Fruit fly (Drosophila melanogaster) whole organism, embryonic: Measurements from ENCODE around the gene cindr.
A peak's percentile ranks its signal among the peaks of the same experiment; 100 is the strongest.

Experiments used
- B-H1 ChIP-seq: fragments of 200-800 bp; sonication (Bioruptor generic); IDR thresholded peaks from 3 replicates; pipeline ENCODE4 v1.3.6; 2022; ENCODE audit warnings: missing biosample characterization, missing genetic modification characterization
- CG10654 ChIP-seq: fragments of 200-800 bp; sonication (Bioruptor generic); optimal IDR thresholded peaks from 2 replicates; lab custom pipeline; 2016; ENCODE audit warnings: missing biosample characterization, missing genetic modification characterization
- CG12236 ChIP-seq: fragments of 200-800 bp; sonication (Bioruptor generic); optimal IDR thresholded peaks from 2 replicates; lab custom pipeline; 2016; ENCODE audit warnings: missing biosample characterization, missing genetic modification characterization
- CG13123 ChIP-seq: fragments of 200-800 bp; sonication (Bioruptor generic); optimal IDR thresholded peaks from 2 replicates; lab custom pipeline; 2016; ENCODE audit warnings: missing biosample characterization, missing genetic modification characterization
- CG13296 ChIP-seq: fragments of 200-800 bp; sonication (Bioruptor generic); optimal IDR thresholded peaks from 3 replicates; lab custom pipeline; 2018; ENCODE audit warnings: missing biosample characterization, mild to moderate bottlenecking, missing genetic modification characterization
- CG14050 ChIP-seq: fragments of 200-800 bp; sonication (Bioruptor generic); IDR thresholded peaks from 3 replicates; pipeline ENCODE4 v1.3.6; 2022; ENCODE audit warnings: missing biosample characterization, missing genetic modification characterization
- CG14667 ChIP-seq: fragments of 200-800 bp; sonication (Bioruptor generic); IDR thresholded peaks from 2 replicates; pipeline ENCODE4 v1.3.6; 2022; ENCODE audit warnings: missing biosample characterization, missing genetic modification characterization
- CG14860 ChIP-seq: fragments of 200-800 bp; sonication (Bioruptor generic); IDR thresholded peaks from 3 replicates; pipeline ENCODE4 v1.3.6; 2022; ENCODE audit warnings: missing biosample characterization, missing genetic modification characterization; ENCODE audit not compliant: partially characterized antibody
- CG15514 ChIP-seq: fragments of 200-800 bp; sonication (Bioruptor generic); optimal IDR thresholded peaks from 3 replicates; lab custom pipeline; 2017; ENCODE audit warnings: missing biosample characterization, missing genetic modification characterization, mild to moderate bottlenecking, moderate library complexity, missing genetic modification reagents
- CG17385 ChIP-seq: fragments of 200-800 bp; sonication (Bioruptor generic); optimal IDR thresholded peaks from 3 replicates; lab custom pipeline; 2018; ENCODE audit warnings: missing biosample characterization, mild to moderate bottlenecking, missing genetic modification characterization
- CG17612 ChIP-seq: fragments of 200-800 bp; sonication (Bioruptor generic); IDR thresholded peaks from 2 replicates; pipeline ENCODE4 v1.3.6; 2022; ENCODE audit warnings: missing biosample characterization, missing genetic modification characterization
- CG18476 ChIP-seq: fragments of 200-800 bp; sonication (Bioruptor generic); optimal IDR thresholded peaks from 2 replicates; lab custom pipeline; 2016; ENCODE audit warnings: missing biosample characterization, mild to moderate bottlenecking, missing genetic modification characterization
- CG3065 ChIP-seq: fragments of 200-800 bp; sonication (Bioruptor generic); optimal IDR thresholded peaks from 2 replicates; lab custom pipeline; 2016; ENCODE audit warnings: missing biosample characterization, missing genetic modification characterization
- CG32772 ChIP-seq: fragments of 200-800 bp; sonication (Bioruptor generic); IDR thresholded peaks from 2 replicates; pipeline ENCODE4 v1.3.6; 2022; ENCODE audit warnings: missing biosample characterization, missing genetic modification characterization
- CG34422 ChIP-seq: fragments of 200-800 bp; sonication (Bioruptor generic); IDR thresholded peaks from 3 replicates; pipeline ENCODE4 v1.3.6; 2022; ENCODE audit warnings: missing biosample characterization, missing genetic modification characterization
- CG4282 ChIP-seq: fragments of 200-800 bp; sonication (Bioruptor generic); optimal IDR thresholded peaks from 2 replicates; lab custom pipeline; 2016; ENCODE audit warnings: missing biosample characterization, missing genetic modification characterization
- CG4328 ChIP-seq: fragments of 200-800 bp; sonication (Bioruptor generic); optimal IDR thresholded peaks from 3 replicates; lab custom pipeline; 2017; ENCODE audit warnings: missing biosample characterization, missing genetic modification reagents, missing genetic modification characterization
- CG43689 ChIP-seq: fragments of 200-800 bp; sonication (Bioruptor generic); IDR thresholded peaks from 2 replicates; pipeline ENCODE4 v1.3.6; 2022; ENCODE audit warnings: missing biosample characterization, missing genetic modification characterization
- CG6689 ChIP-seq: fragments of 200-800 bp; sonication (Bioruptor generic); IDR thresholded peaks from 2 replicates; pipeline ENCODE4 v1.3.6; 2022; ENCODE audit warnings: missing biosample characterization, missing genetic modification characterization
- CG6854 ChIP-seq: fragments of 200-800 bp; sonication (Bioruptor generic); optimal IDR thresholded peaks from 3 replicates; lab custom pipeline; 2017; ENCODE audit warnings: missing biosample characterization, mild to moderate bottlenecking, missing genetic modification characterization
- CG7357 ChIP-seq: fragments of 200-800 bp; sonication (Bioruptor generic); IDR thresholded peaks from 3 replicates; pipeline ENCODE4 v1.3.6; 2022; ENCODE audit warnings: missing biosample characterization, missing genetic modification characterization
- CG7745 ChIP-seq: fragments of 200-800 bp; sonication (Bioruptor generic); optimal IDR thresholded peaks from 2 replicates; lab custom pipeline; 2018; ENCODE audit warnings: missing biosample characterization, mild to moderate bottlenecking, missing genetic modification characterization, moderate library complexity
- CG9609 ChIP-seq: fragments of 200-800 bp; sonication (Bioruptor generic); optimal IDR thresholded peaks from 3 replicates; lab custom pipeline; 2016; ENCODE audit warnings: missing biosample characterization, missing genetic modification characterization
- Dad ChIP-seq: fragments of 200-800 bp; sonication (Bioruptor generic); optimal IDR thresholded peaks from 3 replicates; lab custom pipeline; 2016; ENCODE audit warnings: missing biosample characterization, missing genetic modification characterization
- Dbx ChIP-seq: fragments of 200-800 bp; sonication (Bioruptor generic); IDR thresholded peaks from 3 replicates; pipeline ENCODE4 v1.3.6; 2022; ENCODE audit warnings: missing biosample characterization, missing genetic modification characterization
- Eip74EF ChIP-seq, 2 experiments: fragments of 200-800 bp in 1 of 2; fragments of >200 bp in 1 of 2; sonication (Bioruptor generic) in 1 of 2; optimal IDR thresholded peaks; 2 replicates each; lab custom pipeline; 2017 to 2019; ENCODE audit warnings: missing biosample characterization in 2 of 2, missing genetic modification characterization in 2 of 2, mild to moderate bottlenecking in 1 of 2, moderate library complexity in 1 of 2
- Hr51 ChIP-seq, 2 experiments: fragments of 200-800 bp; sonication (Bioruptor generic); optimal IDR thresholded peaks; 2 replicates in 1 of 2; 3 replicates in 1 of 2; lab custom pipeline; 2016 to 2018; ENCODE audit warnings: missing biosample characterization in 2 of 2, missing genetic modification characterization in 2 of 2, mild to moderate bottlenecking in 1 of 2, moderate library complexity in 1 of 2
- Neu2 ChIP-seq: fragments of 200-800 bp; sonication (Bioruptor generic); optimal IDR thresholded peaks from 3 replicates; lab custom pipeline; 2016; ENCODE audit warnings: missing biosample characterization, missing genetic modification characterization, borderline replicate concordance
- Spps ChIP-seq: fragments of 200-800 bp; sonication (Bioruptor generic); optimal IDR thresholded peaks from 2 replicates; lab custom pipeline; 2018; ENCODE audit warnings: missing biosample characterization, mild to moderate bottlenecking, missing genetic modification characterization
- al ChIP-seq: fragments of 200-800 bp; sonication (Bioruptor generic); IDR thresholded peaks from 2 replicates; pipeline ENCODE4 v1.3.6; 2022; ENCODE audit warnings: missing biosample characterization, missing genetic modification characterization
- aop ChIP-seq: fragments of 200-800 bp; sonication (Bioruptor generic); IDR thresholded peaks from 2 replicates; pipeline ENCODE4 v1.3.6; 2022; ENCODE audit warnings: missing biosample characterization, missing genetic modification characterization
- bbx ChIP-seq: fragments of 200-800 bp; sonication (Bioruptor generic); IDR thresholded peaks from 2 replicates; pipeline ENCODE4 v1.3.6; 2022; ENCODE audit warnings: missing biosample characterization, missing genetic modification characterization; ENCODE audit not compliant: partially characterized antibody
- bigmax ChIP-seq: fragments of 200-800 bp; sonication (Bioruptor generic); optimal IDR thresholded peaks from 2 replicates; lab custom pipeline; 2018; ENCODE audit warnings: missing biosample characterization, mild to moderate bottlenecking, missing genetic modification characterization
- cas ChIP-seq: fragments of 200-800 bp; sonication (Bioruptor generic); IDR thresholded peaks from 2 replicates; pipeline ENCODE4 v1.3.6; 2022; ENCODE audit warnings: missing biosample characterization, missing genetic modification characterization
- dimm ChIP-seq: fragments of 200-800 bp; sonication (Bioruptor generic); IDR thresholded peaks from 2 replicates; pipeline ENCODE4 v1.3.6; 2022; ENCODE audit warnings: missing biosample characterization, missing genetic modification characterization
- exex ChIP-seq: fragments of 200-800 bp; sonication (Bioruptor generic); optimal IDR thresholded peaks from 4 replicates; lab custom pipeline; 2018; ENCODE audit warnings: missing biosample characterization, mild to moderate bottlenecking, missing genetic modification characterization, moderate library complexity
- gce ChIP-seq: fragments of 200-800 bp; sonication (Bioruptor generic); IDR thresholded peaks from 3 replicates; pipeline ENCODE4 v1.3.6; 2022; ENCODE audit warnings: missing biosample characterization, missing genetic modification characterization
- grau ChIP-seq: fragments of 200-800 bp; optimal IDR thresholded peaks from 3 replicates; lab custom pipeline; 2019; ENCODE audit warnings: missing biosample characterization, mild to moderate bottlenecking, missing genetic modification characterization, moderate library complexity
- gsb-n ChIP-seq: fragments of 200-800 bp; sonication (Bioruptor generic); optimal IDR thresholded peaks from 3 replicates; lab custom pipeline; 2018; ENCODE audit warnings: missing biosample characterization, mild to moderate bottlenecking, missing genetic modification characterization
- ind ChIP-seq: fragments of 200-800 bp; sonication (Bioruptor generic); optimal IDR thresholded peaks from 3 replicates; lab custom pipeline; 2016; ENCODE audit warnings: missing biosample characterization, missing genetic modification characterization
- luna ChIP-seq: fragments of 200-800 bp; sonication (Bioruptor generic); optimal IDR thresholded peaks from 2 replicates; lab custom pipeline; 2016; ENCODE audit warnings: missing biosample characterization, missing genetic modification characterization
- otp ChIP-seq: fragments of 200-800 bp; sonication (Bioruptor generic); IDR thresholded peaks from 3 replicates; pipeline ENCODE4, ENCODE4 v1.3.6; 2022; ENCODE audit warnings: missing biosample characterization, missing genetic modification characterization
- pzg ChIP-seq: fragments of 200-800 bp; sonication (Bioruptor generic); optimal IDR thresholded peaks from 3 replicates; lab custom pipeline; 2018; ENCODE audit warnings: missing biosample characterization, mild to moderate bottlenecking, missing genetic modification characterization, moderate library complexity
- sc ChIP-seq, 3 experiments: fragments of >200 bp in 2 of 3; fragments of 200-800 bp in 1 of 3; sonication (Bioruptor generic) in 1 of 3; optimal IDR thresholded peaks; 2 replicates in 2 of 3; 3 replicates in 1 of 3; lab custom pipeline; 2017; ENCODE audit warnings: mild to moderate bottlenecking in 1 of 3, missing biosample characterization in 1 of 3, missing genetic modification characterization in 1 of 3, missing genetic modification reagents in 1 of 3
- sd ChIP-seq: fragments of 200-800 bp; sonication (Bioruptor generic); optimal IDR thresholded peaks from 3 replicates; lab custom pipeline; 2018; ENCODE audit warnings: missing biosample characterization, mild to moderate bottlenecking, missing genetic modification characterization, moderate library complexity
- sim ChIP-seq: fragments of 200-800 bp; sonication (Bioruptor generic); IDR thresholded peaks from 2 replicates; pipeline ENCODE4 v1.3.6; 2022; ENCODE audit warnings: missing biosample characterization, missing genetic modification characterization
- sima ChIP-seq: fragments of 200-800 bp; sonication (Bioruptor generic); optimal IDR thresholded peaks from 2 replicates; lab custom pipeline; 2016; ENCODE audit warnings: missing biosample characterization, missing genetic modification characterization
- sr ChIP-seq: fragments of 200-800 bp; sonication (Bioruptor generic); IDR thresholded peaks from 3 replicates; pipeline ENCODE4 v1.3.6; 2022; ENCODE audit warnings: missing biosample characterization, missing genetic modification characterization
- wek ChIP-seq: fragments of 200-800 bp; sonication (Bioruptor generic); optimal IDR thresholded peaks from 3 replicates; lab custom pipeline; 2018; ENCODE audit warnings: missing biosample characterization, mild to moderate bottlenecking, missing genetic modification characterization, moderate library complexity
- zen2 ChIP-seq: fragments of 200-800 bp; sonication (Bioruptor generic); IDR thresholded peaks from 3 replicates; pipeline ENCODE4 v1.3.6; 2022; ENCODE audit warnings: missing biosample characterization, missing genetic modification characterization; ENCODE audit not compliant: partially characterized antibody
- zfh2 ChIP-seq: fragments of 200-800 bp; sonication (Bioruptor generic); optimal IDR thresholded peaks from 2 replicates; lab custom pipeline; 2016; ENCODE audit warnings: missing biosample characterization, missing genetic modification characterization

Gene cindr

DNA sequence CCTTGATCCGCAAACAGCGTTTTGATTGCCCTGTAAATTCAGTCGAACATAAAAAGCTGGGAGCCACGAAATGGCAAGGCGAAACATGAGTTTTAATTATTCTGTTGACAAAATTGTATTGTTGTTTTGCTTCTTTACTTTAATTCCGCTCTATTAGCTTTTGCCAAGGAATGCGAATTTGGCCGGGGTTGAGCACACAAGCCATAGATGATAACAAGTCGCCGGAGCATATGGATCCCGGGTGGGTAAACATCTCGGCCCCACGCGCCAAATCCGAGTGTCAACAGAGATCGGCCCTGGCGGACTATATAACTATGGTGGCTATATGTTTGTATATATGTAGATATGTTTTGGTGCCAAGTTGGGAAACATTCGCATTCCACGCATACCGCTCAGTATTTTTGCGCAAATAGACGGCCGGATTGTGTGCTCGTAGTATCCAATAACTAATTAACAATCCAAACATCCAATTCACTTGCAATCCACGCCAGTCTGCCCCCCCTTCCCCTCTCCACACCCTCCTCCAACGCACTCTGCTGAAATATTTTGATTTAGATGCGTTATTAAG lies 6.2 kb upstream of the cindr start (continued):
- peak; percentile 15 for TF ChIP-seq exex (tag; lab: Kevin White, UChicago)
- TF ChIP-seq Dbx (GFP tag; lab: Robert Waterston, UW) = peak; percentile 33; the same call in 1 of the 3 replicates
- TF ChIP-seq CG18476 (GFP tag; lab: Kevin White, UChicago) = no peak
- TF ChIP-seq zfh2 (GFP tag; lab: Kevin White, UChicago) = no peak
- no peak for TF ChIP-seq bbx
- TF ChIP-seq CG7357 (GFP tag; lab: Robert Waterston, UW) = no peak
- no peak for TF ChIP-seq wek (GFP tag; lab: Kevin White, UChicago)
- no peak for TF ChIP-seq sc (optimal IDR thresholded peaks at IDR 0.05; lab: Kevin White, UChicago)
- TF ChIP-seq sc (GFP tag; optimal IDR thresholded peaks at IDR 0.05; lab: Kevin White, UChicago) = no peak
- no peak for TF ChIP-seq sr (GFP tag; lab: Robert Waterston, UW)
- no peak for TF ChIP-seq CG10654 (GFP tag; lab: Kevin White, UChicago)
- TF ChIP-seq CG14667 (GFP tag; lab: Robert Waterston, UW) = no peak
- TF ChIP-seq sim (GFP tag; lab: Robert Waterston, UW) = no peak
- no peak for TF ChIP-seq CG12236 (GFP tag; lab: Kevin White, UChicago)
- TF ChIP-seq Eip74EF (GFP tag; optimal IDR thresholded peaks at IDR 0.05; lab: Kevin White, UChicago) = no peak
- TF ChIP-seq CG13123 = no peak
- TF ChIP-seq CG4328 (GFP tag; lab: Kevin White, UChicago) = no peak
- no peak for TF ChIP-seq zen2
- no peak for TF ChIP-seq gsb-n (tag; lab: Kevin White, UChicago)
- no peak for TF ChIP-seq sima (GFP tag; lab: Kevin White, UChicago)
- no peak for TF ChIP-seq CG9609 (GFP tag; lab: Kevin White, UChicago)
- TF ChIP-seq sd (tag; lab: Kevin White, UChicago) = peak; percentile 97
- TF ChIP-seq CG6854 = peak; percentile 40
- no peak for TF ChIP-seq cas (GFP tag; lab: Robert Waterston, UW)
- no peak for TF ChIP-seq CG14050 (GFP tag; lab: Robert Waterston, UW)
- no peak for TF ChIP-seq otp
- no peak for TF ChIP-seq B-H1 (GFP tag; lab: Robert Waterston, UW)
- TF ChIP-seq CG14860 (GFP tag; lab: Robert Waterston, UW) = no peak
- no peak for TF ChIP-seq CG17385 (GFP tag; lab: Kevin White, UChicago)
- no peak for TF ChIP-seq CG7745 (tag; lab: Kevin White, UChicago)
- no peak for TF ChIP-seq CG34422 (GFP tag; lab: Robert Waterston, UW)
- TF ChIP-seq dimm (GFP tag; lab: Robert Waterston, UW) = no peak
- no peak for TF ChIP-seq gce (GFP tag; lab: Robert Waterston, UW)
- no peak for TF ChIP-seq CG43689 (GFP tag; lab: Robert Waterston, UW)
- no peak for TF ChIP-seq Spps
- TF ChIP-seq bigmax (GFP tag; lab: Kevin White, UChicago) = no peak
- TF ChIP-seq CG3065 (GFP tag; lab: Kevin White, UChicago) = no peak
- TF ChIP-seq pzg = no peak
- TF ChIP-seq CG4282 (GFP tag; lab: Kevin White, UChicago) = peak; percentile 21
- no peak for TF ChIP-seq al (GFP tag; lab: Robert Waterston, UW)
- TF ChIP-seq Dad = no peak
- no peak for TF ChIP-seq CG17612 (GFP tag; lab: Robert Waterston, UW)
- no peak for TF ChIP-seq luna
- TF ChIP-seq CG6689 = no peak
- no peak for TF ChIP-seq Neu2 (GFP tag; lab: Kevin White, UChicago)
- TF ChIP-seq CG15514 (GFP tag; lab: Kevin White, UChicago) = peak; percentile 40
- TF ChIP-seq ind (GFP tag; lab: Kevin White, UChicago) = no peak
- no peak for TF ChIP-seq CG32772 (GFP tag; lab: Robert Waterston, UW)
- peak; percentile 51 for TF ChIP-seq CG13296
- TF ChIP-seq grau (tag; lab: Kevin White, UChicago) = no peak
- no peak for TF ChIP-seq aop
- peak in 1 of 2 experiments; percentile 37 for TF ChIP-seq Hr51 (GFP tag; optimal IDR thresholded peaks at IDR 0.05; lab: Kevin White, UChicago)
